Fruit fly (Drosophila melanogaster): Measurements from ENCODE around the gene Hsp60A.

Gene Hsp60A

DNA sequence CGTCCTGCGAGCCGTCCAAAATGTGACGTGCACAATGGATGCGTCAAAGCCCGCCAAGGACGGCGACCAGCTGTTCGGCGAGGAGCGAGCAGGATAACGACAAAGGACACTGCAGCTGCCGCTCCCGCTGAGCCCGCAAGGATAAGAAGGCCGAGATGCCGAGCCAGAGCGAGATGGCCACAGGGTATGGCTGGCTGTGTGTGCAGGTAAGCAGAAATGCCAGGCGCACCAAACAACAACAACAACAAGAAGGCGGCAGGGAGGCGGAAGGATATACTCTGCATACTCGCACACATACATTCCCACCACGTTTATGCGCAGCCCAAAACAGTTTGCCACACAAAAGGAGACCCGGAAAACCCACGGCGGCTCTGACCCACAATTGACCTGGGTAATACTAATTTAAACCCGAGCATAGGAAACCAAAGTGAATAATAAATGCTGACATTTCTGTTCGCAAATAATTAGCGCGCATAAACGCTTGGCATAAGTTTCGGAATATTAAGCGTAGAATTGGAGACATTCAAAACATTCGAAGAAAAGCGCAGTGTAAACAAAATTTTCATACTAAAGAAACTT is 38.4 kb downstream of the Hsp60A start (continued):
- TF ChIP-seq svp (GFP tag) (peak; percentile 76), CG32006 (GFP tag; optimal IDR thresholded peaks at IDR 0.05) (peak; percentile 30), CG6808 (GFP tag; optimal IDR thresholded peaks at IDR 0.05) (no peak), dsx (GFP tag; optimal IDR thresholded peaks at IDR 0.05; ENCODE audit: poor library complexity, severe bottlenecking) (peak; percentile 44), eg (GFP tag; IDR thresholded peaks at IDR 0.05) (peak; percentile 76), CG6163 (GFP tag; IDR thresholded peaks at IDR 0.05) (peak; percentile 77), CG3032 (tag; optimal IDR thresholded peaks at IDR 0.05) (peak; percentile 29), acj6 (GFP tag; optimal IDR thresholded peaks at IDR 0.05) (peak; percentile 50), fd85E (GFP tag; optimal IDR thresholded peaks at IDR 0.05) (no peak), lz (GFP tag; optimal IDR thresholded peaks at IDR 0.05) (peak; percentile 15), Ets96B (tag; optimal IDR thresholded peaks at IDR 0.05) (peak; percentile 38)

- TF ChIP-seq CG8119 (GFP tag; IDR thresholded peaks at IDR 0.05) (peak; percentile 28; the same call in 1 of the 3 replicates), CG6163 (GFP tag; IDR thresholded peaks at IDR 0.05) (0 out of 3 replicates have a peak, but pooled peaks have one; percentile 5), Lpt (GFP tag; optimal IDR thresholded peaks at IDR 0.05) (no peak), achi (GFP tag; optimal IDR thresholded peaks at IDR 0.05) (no peak), cyc (GFP tag; optimal IDR thresholded peaks at IDR 0.05) (no peak), Sox102F (GFP tag; optimal IDR thresholded peaks at IDR 0.05) (peak; percentile 1), Eip78C (GFP tag) (peak; percentile 30), CG6276 (GFP tag; optimal IDR thresholded peaks at IDR 0.05) (peak; percentile 13), net (GFP tag; optimal IDR thresholded peaks at IDR 0.05) (no peak), CG6808 (GFP tag; optimal IDR thresholded peaks at IDR 0.05) (peak; percentile 3), CG15336 (GFP tag; IDR thresholded peaks at IDR 0.05) (0 out of 2 replicates have a peak, but pooled peaks have one; percentile 7), lz (GFP tag; optimal IDR thresholded peaks at IDR 0.05) (no peak)
Observed at dm6 chrX:11147553-11148067, 39.3 kb downstream of the Hsp60A start.

DNA sequence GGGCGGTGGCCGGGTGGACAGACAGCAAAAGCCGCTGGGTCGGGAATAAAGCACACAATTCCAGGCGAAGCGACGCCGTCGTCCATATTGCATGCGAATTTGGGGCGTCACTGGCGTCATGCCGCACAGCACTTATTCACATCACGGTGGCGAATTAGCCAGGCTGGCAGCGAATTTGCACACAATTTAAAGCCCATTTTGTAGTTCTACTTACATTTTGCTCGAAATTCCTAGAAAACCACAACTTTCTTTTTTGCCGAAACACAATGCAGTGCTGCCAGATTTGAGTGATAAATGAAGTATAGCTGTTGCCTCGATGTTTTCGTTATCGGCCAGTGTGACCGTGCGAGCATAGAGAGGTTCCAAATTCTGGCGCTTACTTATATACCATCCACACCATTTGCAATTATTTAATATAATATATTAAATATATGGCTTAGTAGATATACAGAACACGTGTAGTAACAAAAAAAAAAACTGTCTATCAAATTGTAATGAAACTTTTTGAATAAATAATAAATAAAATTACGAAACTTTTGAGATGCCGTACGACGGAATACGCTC is 40.1 kb downstream of the Hsp60A start, which contains the start of gene Ran:
Gene Ran (minus strand): TSS at position 445 of the 564 bp plus-strand sequence.
- TF ChIP-seq CG34406 (GFP tag; optimal IDR thresholded peaks at IDR 0.05): no peak
- TF ChIP-seq CG10669 (GFP tag; optimal IDR thresholded peaks at IDR 0.05): no peak
- TF ChIP-seq eg (GFP tag; IDR thresholded peaks at IDR 0.05): 0 out of 3 replicates have a peak, but pooled peaks have one; percentile 15
- peak; percentile 44 for TF ChIP-seq CG6854 (GFP tag; optimal IDR thresholded peaks at IDR 0.05)
- peak; percentile 24 for TF ChIP-seq svp (GFP tag)
- no peak for TF ChIP-seq dac (GFP tag; optimal IDR thresholded peaks at IDR 0.05)
- TF ChIP-seq fd85E (GFP tag; optimal IDR thresholded peaks at IDR 0.05): no peak
- no peak for TF ChIP-seq Hr4 (GFP tag; optimal IDR thresholded peaks at IDR 0.05)
- TF ChIP-seq Eip93F (GFP tag; optimal IDR thresholded peaks at IDR 0.05): no peak
- no peak for TF ChIP-seq fkh (GFP tag; optimal IDR thresholded peaks at IDR 0.05)
- no peak for TF ChIP-seq spab (GFP tag; optimal IDR thresholded peaks at IDR 0.05)
- peak; percentile 34; the same call in 1 of the 3 replicates for TF ChIP-seq CG6163 (GFP tag; IDR thresholded peaks at IDR 0.05)
- TF ChIP-seq esn (GFP tag; optimal IDR thresholded peaks at IDR 0.05): no peak

DNA sequence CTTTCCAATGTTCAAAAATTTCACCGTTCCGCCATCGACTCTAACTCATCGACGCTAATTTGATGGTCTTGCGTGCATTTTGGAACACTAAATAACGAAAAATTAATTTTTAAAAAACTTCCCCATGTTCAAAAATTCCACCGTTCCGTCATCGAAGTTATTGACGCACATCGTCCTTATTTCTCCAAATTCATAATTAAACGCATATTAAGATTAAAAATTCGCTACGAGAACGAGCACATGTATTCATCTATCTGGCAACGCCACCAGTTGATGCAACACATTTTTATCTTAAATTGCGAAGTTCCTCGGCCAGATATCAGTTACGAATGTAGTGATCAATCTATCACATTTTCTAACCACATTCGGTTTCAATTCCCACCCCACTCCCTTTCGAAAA is 40.9 kb downstream of the Hsp60A start, which contains the start of gene Lint-1:
Gene Lint-1 (plus strand): TSS at position 123 of the 400 bp plus-strand sequence.
- peak; percentile 69 for TF ChIP-seq svp (GFP tag)
- TF ChIP-seq acj6 (GFP tag; optimal IDR thresholded peaks at IDR 0.05): peak; percentile 23
- TF ChIP-seq CG3919 (GFP tag; optimal IDR thresholded peaks at IDR 0.05): peak; percentile 5
- no peak for TF ChIP-seq Blimp-1 (GFP tag; optimal IDR thresholded peaks at IDR 0.05)
- peak; percentile 27 for TF ChIP-seq cyc (GFP tag; optimal IDR thresholded peaks at IDR 0.05)
- TF ChIP-seq Met (GFP tag; optimal IDR thresholded peaks at IDR 0.05): peak; percentile 34
- peak; percentile 3 for TF ChIP-seq achi (GFP tag; optimal IDR thresholded peaks at IDR 0.05)
- TF ChIP-seq Ets21C (GFP tag; optimal IDR thresholded peaks at IDR 0.05): peak; percentile 18
- peak; percentile 49 for TF ChIP-seq pdm3 (GFP tag; optimal IDR thresholded peaks at IDR 0.05)
- peak; percentile 52 for TF ChIP-seq Hr39 (GFP tag; optimal IDR thresholded peaks at IDR 0.05)
- TF ChIP-seq Smox (GFP tag; optimal IDR thresholded peaks at IDR 0.05): peak; percentile 35
- peak; percentile 48 for TF ChIP-seq CG31627 (GFP tag; optimal IDR thresholded peaks at IDR 0.05)
- peak; percentile 54 for TF ChIP-seq vri (GFP tag; optimal IDR thresholded peaks at IDR 0.05)
- no peak for TF ChIP-seq CG11762 (GFP tag; optimal IDR thresholded peaks at IDR 0.05; ENCODE audit: insufficient read depth)
- TF ChIP-seq OdsH (GFP tag; optimal IDR thresholded peaks at IDR 0.05): peak; percentile 43
- TF ChIP-seq Sox15 (GFP tag; optimal IDR thresholded peaks at IDR 0.05): no peak
- TF ChIP-seq CG8632 (GFP tag; optimal IDR thresholded peaks at IDR 0.05): peak; percentile 5
- TF ChIP-seq CG34406 (GFP tag; optimal IDR thresholded peaks at IDR 0.05): no peak
- no peak for TF ChIP-seq net (GFP tag; optimal IDR thresholded peaks at IDR 0.05)
- TF ChIP-seq Eip75B (GFP tag; optimal IDR thresholded peaks at IDR 0.05): peak; percentile 5
- TF ChIP-seq Sox102F (GFP tag; optimal IDR thresholded peaks at IDR 0.05): peak; percentile 13
- TF ChIP-seq Hr4 (GFP tag; optimal IDR thresholded peaks at IDR 0.05): peak; percentile 15
